Worm (Caenorhabditis elegans) whole organism, early embryonic: ENCODE data around the gene F19H8.2.

Experiments
- B0310.2 ChIP-seq: sonication (generic microtip); optimal IDR thresholded peaks from 2 replicates; lab custom pipeline; 2016; ENCODE audit warnings: mild to moderate bottlenecking, missing genetic modification characterization, missing compliant biosample characterization
- F13C5.2 ChIP-seq: sonication (generic microtip); optimal IDR thresholded peaks from 2 replicates; lab custom pipeline; 2017; ENCODE audit warnings: mild to moderate bottlenecking, missing genetic modification characterization, inconsistent platforms, missing compliant biosample characterization
- aly-1 ChIP-seq: sonication (generic microtip); optimal IDR thresholded peaks from 2 replicates; lab custom pipeline; 2016; ENCODE audit warnings: missing genetic modification characterization, missing compliant biosample characterization
- ama-1 ChIP-seq: fragments of 150-350 bp; optimal IDR thresholded peaks from 2 replicates; lab custom pipeline; 2014
- ceh-13 ChIP-seq: fragments of 200-800 bp; sonication (Bioruptor generic); optimal IDR thresholded peaks from 2 replicates; lab custom pipeline; 2018; ENCODE audit warnings: mild to moderate bottlenecking, missing genetic modification characterization, missing compliant biosample characterization
- ceh-36 ChIP-seq: sonication (generic microtip); optimal IDR thresholded peaks from 2 replicates; lab custom pipeline; 2016; ENCODE audit warnings: missing genetic modification characterization, inconsistent platforms, missing compliant biosample characterization
- ets-7 ChIP-seq: sonication (generic microtip); optimal IDR thresholded peaks from 2 replicates; lab custom pipeline; 2016; ENCODE audit warnings: missing genotype, missing genetic modification characterization, missing compliant biosample characterization
- flt-1 ChIP-seq: fragments of 200-800 bp; sonication (Bioruptor generic); IDR thresholded peaks from 2 replicates; pipeline ENCODE4 v1.3.6; 2022; ENCODE audit warnings: missing genetic modification characterization, missing compliant biosample characterization
- hmbx-1 ChIP-seq: sonication (generic microtip); optimal IDR thresholded peaks from 2 replicates; lab custom pipeline; 2016; ENCODE audit warnings: mild to moderate bottlenecking, missing genetic modification characterization, missing compliant biosample characterization
- hmg-4 ChIP-seq: fragments of 200-800 bp; sonication (Bioruptor generic); optimal IDR thresholded peaks from 2 replicates; lab custom pipeline; 2018; ENCODE audit warnings: mild to moderate bottlenecking, missing genetic modification characterization, missing compliant biosample characterization
- hnd-1 ChIP-seq: sonication (generic microtip); optimal IDR thresholded peaks from 2 replicates; lab custom pipeline; 2016; ENCODE audit warnings: missing genetic modification characterization, missing compliant biosample characterization
- pes-1 ChIP-seq: fragments of 200-800 bp; sonication (Bioruptor generic); IDR thresholded peaks from 2 replicates; pipeline ENCODE4 v1.3.6; 2022; ENCODE audit warnings: missing genetic modification reagents, missing genetic modification characterization, missing compliant biosample characterization
- scrt-1 ChIP-seq: fragments of 200-800 bp; sonication (Bioruptor generic); IDR thresholded peaks from 2 replicates; pipeline ENCODE4 v1.3.6; 2022; ENCODE audit warnings: missing genetic modification characterization, missing compliant biosample characterization
- sea-1 ChIP-seq: fragments of 200-800 bp; sonication (Bioruptor generic); conservative IDR thresholded peaks from 2 replicates; pipeline ENCODE4 v1.3.6; 2022; ENCODE audit warnings: missing genetic modification characterization, missing compliant biosample characterization
- tbx-11 ChIP-seq: fragments of 200-800 bp; sonication (Bioruptor generic); IDR thresholded peaks from 2 replicates; pipeline ENCODE4 v1.3.6; 2022; ENCODE audit warnings: missing genetic modification characterization, missing compliant biosample characterization
- tbx-37 ChIP-seq: fragments of 200-800 bp; sonication (Bioruptor generic); conservative IDR thresholded peaks from 2 replicates; pipeline ENCODE4 v1.3.6; 2022; ENCODE audit warnings: missing genetic modification reagents, missing genetic modification characterization, missing compliant biosample characterization
- tra-4 ChIP-seq: sonication (generic microtip); optimal IDR thresholded peaks from 2 replicates; lab custom pipeline; 2017; ENCODE audit warnings: missing genetic modification characterization, missing compliant biosample characterization

The F19H8.2 gene

ce11 chrII:14582206-14582605 is 23.5 kb downstream of the F19H8.2 start, which contains the start of gene C01G12.3:
TSS of gene C01G12.3 (minus strand) at chrII:14582306.
- TF ChIP-seq hmg-4 (GFP tag; lab: Kevin White, UChicago) (no peak), scrt-1 (GFP tag; lab: Robert Waterston, UW) (no peak), tra-4 (tag; lab: Kevin White, UChicago) (no peak), pes-1 (GFP tag; lab: Robert Waterston, UW) (no peak), F13C5.2 (tag; lab: Kevin White, UChicago) (no peak), sea-1 (no peak), ceh-13 (GFP tag; lab: Kevin White, UChicago) (no peak), aly-1 (tag; lab: Kevin White, UChicago) (no peak)

ce11 chrII:14580549-14580948 is 25.1 kb downstream of the F19H8.2 start, which contains the start of the genes nspb-8 and nspb-9:
TSS of gene nspb-8 (minus strand) at chrII:14580649.
TSS of gene nspb-9 (plus strand) at chrII:14580859.
- TF ChIP-seq tbx-11 (GFP tag; lab: Robert Waterston, UW) (no peak), B0310.2 (no peak), aly-1 (tag; lab: Kevin White, UChicago) (no peak), sea-1 (no peak), tra-4 (tag; lab: Kevin White, UChicago) (no peak), hnd-1 (tag; lab: Kevin White, UChicago) (no peak), pes-1 (GFP tag; lab: Robert Waterston, UW) (no peak), ceh-13 (GFP tag; lab: Kevin White, UChicago) (no peak), hmbx-1 (tag; lab: Kevin White, UChicago) (no peak), flt-1 (GFP tag; lab: Robert Waterston, UW) (no peak), ceh-36 (tag; lab: Kevin White, UChicago) (no peak), ama-1 (lab: Kevin White, UChicago) (no peak), tbx-37 (no peak), ets-7 (no peak), scrt-1 (GFP tag; lab: Robert Waterston, UW) (no peak), hmg-4 (GFP tag; lab: Kevin White, UChicago) (no peak)

- TF ChIP-seq sea-1 (no peak), hmbx-1 (tag; lab: Kevin White, UChicago) (no peak), tra-4 (tag; lab: Kevin White, UChicago) (no peak), ceh-36 (tag; lab: Kevin White, UChicago) (no peak), ets-7 (no peak), ceh-13 (GFP tag; lab: Kevin White, UChicago) (no peak), B0310.2 (no peak), hnd-1 (tag; lab: Kevin White, UChicago) (no peak), scrt-1 (GFP tag; lab: Robert Waterston, UW) (no peak), flt-1 (GFP tag; lab: Robert Waterston, UW) (no peak), F13C5.2 (tag; lab: Kevin White, UChicago) (no peak), hmg-4 (GFP tag; lab: Kevin White, UChicago) (no peak), ama-1 (lab: Kevin White, UChicago) (no peak), tbx-11 (GFP tag; lab: Robert Waterston, UW) (no peak)
Observed at ce11 chrII:14578716-14579115, 27.0 kb downstream of the F19H8.2 start, which contains the start of gene C01G12.9. TSS of gene C01G12.9 (plus strand) at chrII:14579016.

- TF ChIP-seq B0310.2 (no peak), scrt-1 (GFP tag; lab: Robert Waterston, UW) (no peak), tra-4 (tag; lab: Kevin White, UChicago) (no peak), aly-1 (tag; lab: Kevin White, UChicago) (no peak), tbx-11 (GFP tag; lab: Robert Waterston, UW) (no peak), pes-1 (GFP tag; lab: Robert Waterston, UW) (no peak), ceh-36 (tag; lab: Kevin White, UChicago) (no peak), ets-7 (no peak), ceh-13 (GFP tag; lab: Kevin White, UChicago) (no peak), flt-1 (GFP tag; lab: Robert Waterston, UW) (no peak)
Observed at ce11 chrII:14578013-14578412, 27.7 kb downstream of the F19H8.2 start, which contains the start of gene nspb-7. TSS of gene nspb-7 (plus strand) at chrII:14578313.

- TF ChIP-seq hnd-1 (tag; lab: Kevin White, UChicago) (no peak), hmg-4 (GFP tag; lab: Kevin White, UChicago) (no peak), tbx-37 (no peak)
Observed at ce11 chrII:14576429-14576828, 29.2 kb downstream of the F19H8.2 start, which contains the start of gene C01G12.13. TSS of gene C01G12.13 (plus strand) at chrII:14576729.

ce11 chrII:14574790-14575189 is 30.9 kb downstream of the F19H8.2 start:
- TF ChIP-seq sea-1: no peak
- TF ChIP-seq ceh-36 (tag; lab: Kevin White, UChicago): no peak

- TF ChIP-seq scrt-1 (GFP tag; lab: Robert Waterston, UW): no peak
- TF ChIP-seq flt-1 (GFP tag; lab: Robert Waterston, UW): no peak
- TF ChIP-seq hmbx-1 (tag; lab: Kevin White, UChicago): no peak
- no peak for TF ChIP-seq ceh-36 (tag; lab: Kevin White, UChicago)
- TF ChIP-seq ets-7: no peak
- TF ChIP-seq F13C5.2 (tag; lab: Kevin White, UChicago): no peak
- TF ChIP-seq tbx-37: no peak
- no peak for TF ChIP-seq ama-1 (lab: Kevin White, UChicago)
- TF ChIP-seq B0310.2: no peak
- no peak for TF ChIP-seq hmg-4 (GFP tag; lab: Kevin White, UChicago)
- TF ChIP-seq tra-4 (tag; lab: Kevin White, UChicago): no peak
- no peak for TF ChIP-seq ceh-13 (GFP tag; lab: Kevin White, UChicago)
- no peak for TF ChIP-seq tbx-11 (GFP tag; lab: Robert Waterston, UW)
- no peak for TF ChIP-seq aly-1 (tag; lab: Kevin White, UChicago)
Observed at ce11 chrII:14573315-14573714, 32.4 kb downstream of the F19H8.2 start, which contains the start of gene madf-5. TSS of gene madf-5 (plus strand) at chrII:14573615.
